Fruit fly (Drosophila melanogaster) whole organism, embryonic: Measurements from ENCODE around the gene Capr.

Source experiments
- CG10147 ChIP-seq: fragments of 200-800 bp; sonication (Bioruptor generic); optimal IDR thresholded peaks from 2 replicates; lab custom pipeline; 2019; ENCODE audit warnings: missing biosample characterization, mild to moderate bottlenecking, missing genetic modification characterization, moderate library complexity
- CG17568 ChIP-seq: fragments of 200-800 bp; sonication (Bioruptor generic); optimal IDR thresholded peaks from 2 replicates; lab custom pipeline; 2018; ENCODE audit warnings: missing biosample characterization, mild to moderate bottlenecking, missing genetic modification characterization, moderate library complexity
- CG1832 ChIP-seq: fragments of 200-800 bp; sonication (Bioruptor generic); optimal IDR thresholded peaks from 2 replicates; lab custom pipeline; 2017; ENCODE audit warnings: missing biosample characterization, mild to moderate bottlenecking, missing genetic modification characterization, inconsistent platforms
- Dbx ChIP-seq: fragments of 200-800 bp; sonication (Bioruptor generic); IDR thresholded peaks from 3 replicates; pipeline ENCODE4 v1.3.6; 2022; ENCODE audit warnings: missing biosample characterization, missing genetic modification characterization
- Hr39 ChIP-seq: fragments of >200 bp; optimal IDR thresholded peaks from 2 replicates; lab custom pipeline; 2017
- PHDP ChIP-seq: fragments of 200-800 bp; sonication (Bioruptor generic); optimal IDR thresholded peaks from 3 replicates; lab custom pipeline; 2018; ENCODE audit warnings: missing biosample characterization, mild to moderate bottlenecking, missing genetic modification characterization, moderate library complexity
- lola ChIP-seq, 3 experiments: fragments of >200 bp in 2 of 3; fragments of 200-800 bp in 1 of 3; sonication (Bioruptor generic) in 1 of 3; optimal IDR thresholded peaks; 2 replicates each; lab custom pipeline; 2017 to 2019; ENCODE audit warnings: missing biosample characterization in 3 of 3, missing genetic modification characterization in 3 of 3, mild to moderate bottlenecking in 1 of 3, moderate library complexity in 1 of 3

DNA sequence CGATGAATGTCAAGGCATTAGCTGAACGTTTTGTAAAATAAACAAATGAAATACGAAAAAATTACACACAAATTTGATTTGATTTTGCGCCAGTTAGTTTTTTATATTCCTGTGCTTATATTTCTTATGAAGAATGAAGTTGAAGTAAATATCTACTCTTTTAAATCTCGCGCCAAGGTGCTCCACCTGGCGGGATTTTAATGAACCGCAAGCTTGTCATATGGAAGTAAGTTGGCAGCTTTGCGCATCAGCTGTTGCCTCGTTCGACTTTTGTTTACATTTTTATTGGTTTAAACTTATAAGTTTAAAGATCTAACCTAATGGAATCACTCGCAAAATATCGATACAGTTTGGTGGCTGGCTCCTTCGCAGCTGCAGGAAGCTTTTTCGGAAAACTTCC is 6.0 kb downstream of the Capr start, which contains the start of gene CG42495:
- TF ChIP-seq Hr39 (no peak), CG1832 (GFP tag; lab: Kevin White, UChicago) (no peak), CG17568 (GFP tag; lab: Kevin White, UChicago) (no peak), Dbx (no peak), PHDP (tag; lab: Kevin White, UChicago) (no peak), CG10147 (GFP tag; lab: Kevin White, UChicago) (no peak), lola (GFP tag; optimal IDR thresholded peaks at IDR 0.05; lab: Kevin White, UChicago) (no peak)
